Worm (Caenorhabditis elegans): ENCODE measurements around the gene math-13.

- TF ChIP-seq W03F9.2 (tag; optimal IDR thresholded peaks at IDR 0.05) (no peak), dao-5 (tag; optimal IDR thresholded peaks at IDR 0.05) (no peak)
These were observed 29.3 kb downstream of the math-13 start, which contains the start of gene math-22 for ce11 chrII:1905104-1905503.

All from whole organism, L4/young adult.